Fruit fly (Drosophila melanogaster) Kc167 (cell line): ENCODE data around the gene CG15306.

Source experiments
- Myc ChIP-seq: fragments of >200 bp; optimal IDR thresholded peaks from 2 replicates; lab custom pipeline; 2017; ENCODE audit warnings: missing external identifiers
- Sin3A ChIP-seq: fragments of >200 bp; optimal IDR thresholded peaks from 2 replicates; lab custom pipeline; 2018; ENCODE audit warnings: missing external identifiers
- insv ChIP-seq: fragments of >200 bp; optimal IDR thresholded peaks from 3 replicates; lab custom pipeline; 2018; ENCODE audit warnings: missing external identifiers
- psq ChIP-seq: fragments of >200 bp; optimal IDR thresholded peaks from 2 replicates; lab custom pipeline; 2017; ENCODE audit warnings: missing external identifiers
- ttk ChIP-seq: sonication (Bioruptor generic); optimal IDR thresholded peaks from 2 replicates; lab custom pipeline; 2017; ENCODE audit warnings: missing external identifiers

DNA sequence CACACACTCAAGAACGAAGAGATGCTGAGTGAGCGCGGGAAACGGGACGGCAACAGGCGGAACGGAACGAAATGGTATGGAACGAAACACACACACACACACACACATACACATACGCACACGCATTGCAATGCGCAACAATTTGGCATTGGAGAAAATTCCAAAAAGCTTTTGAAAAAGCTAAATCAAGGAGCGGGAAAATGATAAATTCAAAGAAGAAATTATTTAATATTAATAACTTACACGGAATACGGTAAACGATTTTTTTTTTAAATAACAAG, 40.9 kb downstream of the CG15306 start:
- TF ChIP-seq insv (lab: Kevin White, UChicago), result no peak
- no peak for TF ChIP-seq psq
- TF ChIP-seq Myc, result no peak
- no peak for TF ChIP-seq ttk (lab: Kevin White, UChicago)
- no peak for TF ChIP-seq Sin3A (lab: Kevin White, UChicago)
